Fruit fly (Drosophila melanogaster) whole organism, adult: ENCODE data around the gene CG43759.

Experiments used
- CG11617 ChIP-seq: fragments of 200-800 bp; sonication (Bioruptor generic); optimal IDR thresholded peaks from 2 replicates; lab custom pipeline; 2017; ENCODE audit warnings: mild to moderate bottlenecking, missing biosample characterization, missing genetic modification reagents, missing genetic modification characterization
- CG12768 ChIP-seq: fragments of 200-800 bp; sonication (Bioruptor generic); optimal IDR thresholded peaks from 2 replicates; lab custom pipeline; 2017; ENCODE audit warnings: missing biosample characterization, missing genetic modification characterization, mild to moderate bottlenecking, moderate library complexity, missing genetic modification reagents
- CG14711 ChIP-seq: fragments of 200-800 bp; sonication (Bioruptor generic); optimal IDR thresholded peaks from 2 replicates; lab custom pipeline; 2018; ENCODE audit warnings: missing biosample characterization, mild to moderate bottlenecking, missing genetic modification characterization, moderate library complexity
- CG1620 ChIP-seq: fragments of 200-800 bp; sonication (Bioruptor generic); optimal IDR thresholded peaks from 2 replicates; lab custom pipeline; 2016; ENCODE audit warnings: missing biosample characterization, missing genetic modification characterization
- CG33017 ChIP-seq: fragments of 200-800 bp; sonication (Bioruptor generic); optimal IDR thresholded peaks from 2 replicates; lab custom pipeline; 2018; ENCODE audit warnings: missing biosample characterization, mild to moderate bottlenecking, missing genetic modification characterization, moderate library complexity
- CG5204 ChIP-seq: fragments of 200-800 bp; sonication (Bioruptor generic); optimal IDR thresholded peaks from 2 replicates; lab custom pipeline; 2016; ENCODE audit warnings: missing biosample characterization, missing genetic modification characterization
- CG7101 ChIP-seq: fragments of 200-800 bp; sonication (Bioruptor generic); optimal IDR thresholded peaks from 2 replicates; lab custom pipeline; 2018; ENCODE audit warnings: missing biosample characterization, mild to moderate bottlenecking, missing genetic modification characterization, moderate library complexity
- Clk ChIP-seq: fragments of 200-800 bp; sonication (Bioruptor generic); optimal IDR thresholded peaks from 2 replicates; lab custom pipeline; 2017; ENCODE audit warnings: missing biosample characterization, missing genetic modification characterization
- Crg-1 ChIP-seq: fragments of 200-800 bp; sonication (Bioruptor generic); optimal IDR thresholded peaks from 2 replicates; lab custom pipeline; 2016; ENCODE audit warnings: missing biosample characterization, missing genetic modification characterization
- Hr96 ChIP-seq: fragments of 200-800 bp; sonication (Bioruptor generic); optimal IDR thresholded peaks from 2 replicates; lab custom pipeline; 2016; ENCODE audit warnings: missing biosample characterization, missing genetic modification characterization
- Mnt ChIP-seq: fragments of 200-800 bp; sonication (Bioruptor generic); optimal IDR thresholded peaks from 2 replicates; lab custom pipeline; 2016; ENCODE audit warnings: missing biosample characterization, mild to moderate bottlenecking, missing genetic modification characterization
- bab1 ChIP-seq: fragments of 200-800 bp; sonication (Bioruptor generic); optimal IDR thresholded peaks from 3 replicates; lab custom pipeline; 2019; ENCODE audit warnings: missing biosample characterization, mild to moderate bottlenecking, missing genetic modification characterization, moderate library complexity
- cic ChIP-seq: fragments of 200-800 bp; sonication (Bioruptor generic); optimal IDR thresholded peaks from 2 replicates; lab custom pipeline; 2017; ENCODE audit warnings: missing biosample characterization, mild to moderate bottlenecking, missing genetic modification characterization, moderate library complexity
- cnc ChIP-seq, 2 experiments: fragments of >200 bp; optimal IDR thresholded peaks; 2 replicates each; lab custom pipeline; 2017
- kay ChIP-seq: fragments of 200-800 bp; sonication (Bioruptor generic); peaks from one replicate; lab custom pipeline; 2016; ENCODE audit warnings: missing biosample characterization, missing genetic modification characterization, borderline replicate concordance
- ovo ChIP-seq: fragments of 200-800 bp; sonication (Bioruptor generic); optimal IDR thresholded peaks from 2 replicates; lab custom pipeline; 2016; ENCODE audit warnings: missing biosample characterization, missing genetic modification characterization
- pad ChIP-seq: fragments of 200-800 bp; sonication (Bioruptor generic); optimal IDR thresholded peaks from 3 replicates; lab custom pipeline; 2017; ENCODE audit warnings: missing biosample characterization, missing genetic modification characterization, mild to moderate bottlenecking, moderate library complexity, missing genetic modification reagents

CG43759 gene

DNA sequence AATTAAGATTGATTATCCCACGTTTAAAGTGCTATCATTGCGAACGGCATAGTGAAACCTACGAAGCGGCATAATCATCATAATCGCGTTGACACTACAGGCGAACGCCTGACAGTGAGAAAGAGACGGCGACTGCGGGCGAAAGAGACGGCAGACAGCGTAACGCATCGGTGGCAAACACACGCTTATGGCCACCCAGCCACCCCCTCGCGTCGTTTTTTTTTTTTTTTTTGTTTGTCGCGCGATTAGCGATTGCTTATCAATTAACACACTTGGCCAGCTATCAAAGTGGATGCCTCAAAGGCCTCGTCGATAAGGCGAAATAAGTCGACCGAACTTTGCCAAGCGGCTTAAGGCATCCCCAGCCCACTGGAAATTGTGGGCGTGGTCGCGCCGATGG, 143.7 kb downstream of the CG43759 start:
- no peak for TF ChIP-seq Clk (GFP tag; lab: Kevin White, UChicago)
- TF ChIP-seq Hr96 (GFP tag; lab: Kevin White, UChicago), result no peak
- no peak for TF ChIP-seq CG1620 (GFP tag; lab: Kevin White, UChicago)
- no peak for TF ChIP-seq CG12768 (GFP tag; lab: Kevin White, UChicago)

DNA sequence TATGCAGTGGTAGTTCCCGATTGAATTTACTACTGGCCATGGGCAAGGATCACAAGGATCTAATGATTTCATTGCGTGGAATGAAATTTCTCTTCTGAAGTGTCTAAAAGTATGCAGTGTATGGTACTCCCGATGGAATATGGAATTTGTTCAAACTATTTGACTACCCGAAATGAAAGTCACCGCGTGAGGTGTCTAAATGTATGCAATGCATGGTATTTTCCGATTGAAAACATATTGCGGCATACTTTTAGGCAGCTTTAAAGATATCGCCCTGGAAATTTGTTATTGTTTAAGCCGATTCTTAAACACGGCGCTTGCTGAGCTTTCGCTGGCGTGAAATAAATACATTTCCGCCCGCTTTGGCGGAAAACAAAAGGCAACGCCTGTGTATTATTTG, 144.4 kb downstream of the CG43759 start:
- TF ChIP-seq bab1, result no peak
- no peak for TF ChIP-seq Clk (GFP tag; lab: Kevin White, UChicago)
- no peak for TF ChIP-seq CG5204 (GFP tag; lab: Kevin White, UChicago)
- no peak for TF ChIP-seq ovo (GFP tag; lab: Kevin White, UChicago)
- no peak for TF ChIP-seq Mnt (GFP tag; lab: Kevin White, UChicago)
- no peak for TF ChIP-seq Crg-1 (GFP tag; lab: Kevin White, UChicago)

DNA sequence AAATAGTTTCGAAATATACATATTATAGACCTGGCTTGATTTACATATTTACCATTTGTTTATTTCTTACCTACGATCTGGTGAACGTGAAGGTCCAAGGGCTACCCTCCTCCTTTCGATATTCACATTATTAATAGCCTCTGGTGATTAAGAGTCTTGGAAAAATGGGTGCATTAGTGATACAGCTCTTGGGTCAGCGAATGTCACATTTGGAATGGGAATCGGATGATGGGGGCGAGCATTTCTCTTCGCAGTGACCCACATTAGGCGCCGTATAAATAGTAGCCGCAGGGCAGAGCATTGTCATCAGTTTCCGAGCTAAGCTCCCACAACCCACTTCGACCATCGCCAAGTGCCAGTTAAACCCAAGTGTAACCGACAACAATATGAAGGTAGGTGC, 147.3 kb downstream of the CG43759 start, which contains the start of gene CG7406:
Gene CG7406 (plus strand): TSS at position 301 of the 400 bp plus-strand sequence.
- no peak for TF ChIP-seq cnc (optimal IDR thresholded peaks at IDR 0.05; lab: Kevin White, UChicago)
- TF ChIP-seq cic, result no peak
- TF ChIP-seq pad (GFP tag; lab: Kevin White, UChicago), result no peak
- no peak for TF ChIP-seq Hr96 (GFP tag; lab: Kevin White, UChicago)
- no peak for TF ChIP-seq Crg-1 (GFP tag; lab: Kevin White, UChicago)
- no peak for TF ChIP-seq CG7101 (tag; lab: Kevin White, UChicago)
- no peak for TF ChIP-seq CG11617 (GFP tag; lab: Kevin White, UChicago)
- no peak for TF ChIP-seq Mnt (GFP tag; lab: Kevin White, UChicago)
- TF ChIP-seq bab1, result no peak
- TF ChIP-seq CG12768 (GFP tag; lab: Kevin White, UChicago), result no peak
- no peak for TF ChIP-seq ovo (GFP tag; lab: Kevin White, UChicago)
- no peak for TF ChIP-seq CG33017
- TF ChIP-seq kay, result no peak
- no peak for TF ChIP-seq CG14711
